Worm (Caenorhabditis elegans) whole organism, L4 larva: ENCODE measurements around the gene Y4C6B.4.

ENCODE experiments used
- ama-1 ChIP-seq: fragments of 150-350 bp; optimal IDR thresholded peaks from 2 replicates; lab custom pipeline; 2014; ENCODE audit warnings: inconsistent platforms, mixed read lengths
- ces-1 ChIP-seq: fragments of 150-350 bp; sonication (generic microtip); optimal IDR thresholded peaks from 4 replicates; lab custom pipeline; 2014; ENCODE audit warnings: missing biosample characterization, missing genetic modification reagents, missing genetic modification characterization
- dmd-6 ChIP-seq: fragments of 200-800 bp; sonication (Bioruptor generic); IDR thresholded peaks from 2 replicates; pipeline ENCODE4 v1.3.6; 2022; ENCODE audit warnings: missing genetic modification reagents, missing genetic modification characterization, missing compliant biosample characterization
- hlh-11 ChIP-seq: fragments of 200-800 bp; sonication (Bioruptor generic); optimal IDR thresholded peaks from 2 replicates; lab custom pipeline; 2018; ENCODE audit warnings: mild to moderate bottlenecking, missing genetic modification characterization, missing compliant biosample characterization
- lin-13 ChIP-seq: fragments of 150-350 bp; optimal IDR thresholded peaks from 2 replicates; lab custom pipeline; 2014; ENCODE audit warnings: missing biosample characterization, missing genetic modification reagents, missing genetic modification characterization
- lin-39 ChIP-seq: fragments of 150-350 bp; optimal IDR thresholded peaks from 2 replicates; lab custom pipeline; 2014; ENCODE audit warnings: missing biosample characterization, missing genetic modification reagents, missing genetic modification characterization
- nhr-11 ChIP-seq: fragments of 150-350 bp; optimal IDR thresholded peaks from 2 replicates; lab custom pipeline; 2014; ENCODE audit warnings: missing biosample characterization, missing genetic modification characterization
- nhr-76 ChIP-seq: fragments of 150-350 bp; optimal IDR thresholded peaks from 2 replicates; lab custom pipeline; 2014; ENCODE audit warnings: missing biosample characterization, missing genetic modification characterization
- nhr-77 ChIP-seq: fragments of 150-350 bp; optimal IDR thresholded peaks from 2 replicates; lab custom pipeline; 2014; ENCODE audit warnings: missing biosample characterization, missing genetic modification characterization
- pqm-1 ChIP-seq: sonication (generic microtip); optimal IDR thresholded peaks from 2 replicates; lab custom pipeline; 2017; ENCODE audit warnings: missing biosample characterization, missing genetic modification characterization
- sdz-12 ChIP-seq: fragments of 200-800 bp; sonication (Bioruptor generic); optimal IDR thresholded peaks from 2 replicates; lab custom pipeline; 2018; ENCODE audit warnings: mild to moderate bottlenecking, missing genetic modification characterization, missing compliant biosample characterization
- skn-1 ChIP-seq: fragments of 150-350 bp; optimal IDR thresholded peaks from 2 replicates; lab custom pipeline; 2014; ENCODE audit warnings: missing biosample characterization, missing genetic modification characterization
- tag-97 ChIP-seq: fragments of 200-800 bp; sonication (Bioruptor generic); IDR thresholded peaks from 2 replicates; pipeline ENCODE4 v1.3.6; 2022; ENCODE audit warnings: missing genetic modification characterization, missing compliant biosample characterization

DNA sequence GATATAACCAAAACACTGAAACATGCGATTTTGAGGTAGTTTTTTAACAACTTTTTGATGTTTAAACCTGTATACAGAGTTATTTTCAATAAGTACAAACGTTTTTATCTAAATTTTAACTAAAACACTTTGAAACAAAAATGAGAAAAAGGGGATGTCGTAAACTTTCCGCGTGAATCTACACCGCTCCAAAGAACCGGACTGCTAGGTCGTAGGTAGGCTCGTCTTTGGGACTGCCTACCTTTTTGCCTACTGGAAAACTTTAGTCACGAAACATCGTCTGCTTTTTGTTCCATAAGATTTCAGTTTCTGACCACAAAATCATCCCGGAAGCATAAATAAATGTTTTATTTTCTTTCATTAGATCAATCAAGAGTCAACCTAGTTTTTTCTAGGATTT, 35.0 kb upstream of the Y4C6B.4 start:
- TF ChIP-seq nhr-11 (no peak), nhr-76 (tag; lab: Kevin White, UChicago) (no peak), skn-1 (no peak), lin-39 (tag; lab: Kevin White, UChicago) (no peak), hlh-11 (tag; lab: Kevin White, UChicago) (no peak), nhr-77 (tag; lab: Kevin White, UChicago) (no peak), lin-13 (GFP tag; lab: Kevin White, UChicago) (no peak), tag-97 (no peak), pqm-1 (tag; lab: Kevin White, UChicago) (no peak), ama-1 (lab: Kevin White, UChicago) (no peak), ces-1 (GFP tag; lab: Kevin White, UChicago) (no peak), dmd-6 (no peak), sdz-12 (GFP tag; lab: Kevin White, UChicago) (no peak)
